Worm (Caenorhabditis elegans) whole organism, young adult: ENCODE data around the gene Y11D7A.8.
"Not testable (repeated sequence)": the region's sequence is repeated elsewhere in the genome, so short reads cannot be mapped to it uniquely, and the experiment has no call there.

Experiments
- C06A6.2 ChIP-seq: fragments of 200-800 bp; sonication (Bioruptor generic); conservative IDR thresholded peaks from 2 replicates; pipeline ENCODE4 v1.3.6; 2022; ENCODE audit warnings: missing genetic modification characterization, missing compliant biosample characterization
- F10E7.11 ChIP-seq: sonication (generic microtip); optimal IDR thresholded peaks from 2 replicates; lab custom pipeline; 2017; ENCODE audit warnings: mild to moderate bottlenecking, missing genetic modification characterization, moderate library complexity, missing compliant biosample characterization
- F37B4.10 ChIP-seq: fragments of 200-800 bp; sonication (Bioruptor generic); IDR thresholded peaks from 2 replicates; pipeline ENCODE4 v1.3.6; 2022; ENCODE audit warnings: missing genetic modification characterization, missing compliant biosample characterization
- F49E8.2 ChIP-seq: sonication (generic microtip); optimal IDR thresholded peaks from 3 replicates; lab custom pipeline; 2017; ENCODE audit warnings: missing genetic modification characterization, mild to moderate bottlenecking, missing compliant biosample characterization, antibody characterized with exemption, moderate library complexity; ENCODE audit not compliant: insufficient read depth
- F57C9.4 ChIP-seq: sonication (generic microtip); optimal IDR thresholded peaks from 2 replicates; lab custom pipeline; 2017; ENCODE audit warnings: mild to moderate bottlenecking, missing genetic modification characterization, missing compliant biosample characterization
- Y53F4B.3 ChIP-seq: fragments of 200-800 bp; sonication (Bioruptor generic); IDR thresholded peaks from 2 replicates; pipeline ENCODE4 v1.3.6; 2022; ENCODE audit warnings: missing genetic modification reagents, missing genetic modification characterization, missing compliant biosample characterization
- Y53G8AR.9 ChIP-seq: fragments of 200-800 bp; sonication (Bioruptor generic); conservative IDR thresholded peaks from 2 replicates; pipeline ENCODE4 v1.3.6; 2022; ENCODE audit warnings: missing genetic modification reagents, missing genetic modification characterization, missing compliant biosample characterization
- ama-1 ChIP-seq, 3 experiments: fragments of 150-350 bp in 1 of 3; sonication (generic microtip) in 2 of 3; optimal IDR thresholded peaks; 2 replicates each; lab custom pipeline; 2014 to 2018; ENCODE audit warnings: missing biosample characterization in 2 of 3, missing genetic modification characterization in 2 of 3, missing genetic modification reagents in 2 of 3
- aptf-3 ChIP-seq: fragments of 200-800 bp; sonication (Bioruptor generic); IDR thresholded peaks from 2 replicates; pipeline ENCODE4 v1.3.6; 2022; ENCODE audit warnings: missing genetic modification characterization, missing compliant biosample characterization
- athp-1 ChIP-seq: sonication (generic microtip); optimal IDR thresholded peaks from 2 replicates; lab custom pipeline; 2017; ENCODE audit warnings: mild to moderate bottlenecking, missing genetic modification characterization, missing compliant biosample characterization
- attf-3 ChIP-seq: fragments of 200-800 bp; sonication (Bioruptor generic); conservative IDR thresholded peaks from 2 replicates; pipeline ENCODE4 v1.3.6; 2022; ENCODE audit warnings: missing genetic modification reagents, missing genetic modification characterization, missing compliant biosample characterization
- bed-2 ChIP-seq: fragments of 200-800 bp; sonication (Bioruptor generic); IDR thresholded peaks from 2 replicates; pipeline ENCODE4 v1.3.6; 2022; ENCODE audit warnings: missing genetic modification reagents, missing genetic modification characterization, missing compliant biosample characterization
- ccch-3 ChIP-seq: fragments of 200-800 bp; sonication (Bioruptor generic); optimal IDR thresholded peaks from 2 replicates; lab custom pipeline; 2018; ENCODE audit warnings: mild to moderate bottlenecking, missing genetic modification characterization, missing compliant biosample characterization
- ceh-100 ChIP-seq: fragments of 200-800 bp; sonication (Bioruptor generic); IDR thresholded peaks from 2 replicates; pipeline ENCODE4 v1.3.6; 2022; ENCODE audit warnings: missing genetic modification reagents, missing genetic modification characterization, missing compliant biosample characterization
- ceh-27 ChIP-seq: fragments of 200-800 bp; sonication (Bioruptor generic); optimal IDR thresholded peaks from 2 replicates; lab custom pipeline; 2018; ENCODE audit warnings: mild to moderate bottlenecking, missing genetic modification characterization, moderate library complexity, missing compliant biosample characterization
- ceh-79 ChIP-seq: sonication (generic microtip); optimal IDR thresholded peaks from 2 replicates; lab custom pipeline; 2017; ENCODE audit warnings: mild to moderate bottlenecking, missing genetic modification characterization, missing compliant biosample characterization
- ceh-91 ChIP-seq: fragments of 200-800 bp; sonication (Bioruptor generic); IDR thresholded peaks from 2 replicates; pipeline ENCODE4 v1.3.6; 2022; ENCODE audit warnings: missing genetic modification reagents, missing genetic modification characterization, missing compliant biosample characterization
- chd-7 ChIP-seq: sonication (generic microtip); optimal IDR thresholded peaks from 2 replicates; lab custom pipeline; 2016; ENCODE audit warnings: mild to moderate bottlenecking, missing genetic modification characterization, moderate library complexity, missing compliant biosample characterization
- efl-1 ChIP-seq: fragments of 150-350 bp; optimal IDR thresholded peaks from 2 replicates; lab custom pipeline; 2014; ENCODE audit warnings: missing biosample characterization, missing genetic modification reagents, missing genetic modification characterization
- ekl-4 ChIP-seq: fragments of 200-800 bp; sonication (Bioruptor generic); IDR thresholded peaks from 2 replicates; pipeline ENCODE4 v1.3.6; 2022; ENCODE audit warnings: missing genetic modification reagents, missing genetic modification characterization, missing compliant biosample characterization
- ets-4 ChIP-seq: fragments of 200-800 bp; sonication (Bioruptor generic); optimal IDR thresholded peaks from 2 replicates; lab custom pipeline; 2018; ENCODE audit warnings: mild to moderate bottlenecking, missing genetic modification characterization, missing compliant biosample characterization
- gei-17 ChIP-seq: fragments of 200-800 bp; sonication (Bioruptor generic); optimal IDR thresholded peaks from 2 replicates; lab custom pipeline; 2018; ENCODE audit warnings: mild to moderate bottlenecking, missing genetic modification characterization, missing compliant biosample characterization
- hmg-1.2 ChIP-seq: fragments of 200-800 bp; sonication (Bioruptor generic); IDR thresholded peaks from 2 replicates; pipeline ENCODE4 v1.3.6; 2022; ENCODE audit warnings: missing genetic modification reagents, missing genetic modification characterization, missing compliant biosample characterization
- hmg-20 ChIP-seq: fragments of 200-800 bp; sonication (Bioruptor generic); IDR thresholded peaks from 2 replicates; pipeline ENCODE4 v1.3.6; 2022; ENCODE audit warnings: missing genetic modification reagents, missing genetic modification characterization, missing compliant biosample characterization
- hrde-1 ChIP-seq: sonication (generic microtip); optimal IDR thresholded peaks from 2 replicates; lab custom pipeline; 2016; ENCODE audit warnings: missing genetic modification characterization, mild to moderate bottlenecking, missing compliant biosample characterization, moderate library complexity, missing genotype, missing genetic modification reagents, borderline replicate concordance
- let-607 ChIP-seq, 2 experiments: fragments of 200-800 bp in 1 of 2; sonication (Bioruptor generic) in 1 of 2; sonication (generic microtip) in 1 of 2; optimal IDR thresholded peaks; 2 replicates each; lab custom pipeline; 2016 to 2018; ENCODE audit warnings: mild to moderate bottlenecking in 2 of 2, missing compliant biosample characterization in 2 of 2, missing genetic modification characterization in 2 of 2, moderate library complexity in 2 of 2, missing genotype in 1 of 2
- lin-40 ChIP-seq: sonication (generic microtip); optimal IDR thresholded peaks from 2 replicates; lab custom pipeline; 2016; ENCODE audit warnings: missing genetic modification characterization, mild to moderate bottlenecking, missing compliant biosample characterization, missing genotype, missing genetic modification reagents
- lsy-27 ChIP-seq: sonication (generic microtip); optimal IDR thresholded peaks from 2 replicates; lab custom pipeline; 2017; ENCODE audit warnings: missing genetic modification characterization, mild to moderate bottlenecking, missing compliant biosample characterization, antibody characterized with exemption, missing genotype, borderline replicate concordance; ENCODE audit not compliant: insufficient read depth
- madf-6 ChIP-seq: fragments of 200-800 bp; sonication (Bioruptor generic); IDR thresholded peaks from 2 replicates; pipeline ENCODE4 v1.3.6; 2022; ENCODE audit warnings: missing genetic modification reagents, missing genetic modification characterization, missing compliant biosample characterization
- madf-8 ChIP-seq: fragments of 200-800 bp; sonication (Bioruptor generic); conservative IDR thresholded peaks from 2 replicates; pipeline ENCODE4 v1.3.6; 2022; ENCODE audit warnings: missing genetic modification reagents, missing genetic modification characterization, missing compliant biosample characterization
- mcd-1 ChIP-seq: fragments of 200-800 bp; sonication (Bioruptor generic); IDR thresholded peaks from 2 replicates; pipeline ENCODE4 v1.3.6; 2022; ENCODE audit warnings: missing genetic modification reagents, missing genetic modification characterization, missing compliant biosample characterization
- nfyb-1 ChIP-seq: fragments of 200-800 bp; sonication (Bioruptor generic); IDR thresholded peaks from 2 replicates; pipeline ENCODE4 v1.3.6; 2022; ENCODE audit warnings: missing genetic modification reagents, missing genetic modification characterization, missing compliant biosample characterization
- nhr-80 ChIP-seq: sonication (generic microtip); optimal IDR thresholded peaks from 2 replicates; lab custom pipeline; 2016; ENCODE audit warnings: missing genetic modification characterization, missing compliant biosample characterization
- pbrm-1 ChIP-seq: fragments of 200-800 bp; sonication (Bioruptor generic); IDR thresholded peaks from 2 replicates; pipeline ENCODE4 v1.3.6; 2022; ENCODE audit warnings: missing genetic modification reagents, missing genetic modification characterization, missing compliant biosample characterization
- snpc-3.4 ChIP-seq: sonication (generic microtip); optimal IDR thresholded peaks from 2 replicates; lab custom pipeline; 2017; ENCODE audit warnings: missing genetic modification characterization, mild to moderate bottlenecking, missing compliant biosample characterization, antibody characterized with exemption, moderate library complexity, missing genotype, missing genetic modification reagents
- snpc-4 ChIP-seq, 5 experiments: fragments of 150-350 bp in 1 of 5; sonication (generic microtip) in 4 of 5; optimal IDR thresholded peaks; 2 replicates each; lab custom pipeline; 2014 to 2018; ENCODE audit warnings: missing genetic modification characterization in 5 of 5, missing biosample characterization in 3 of 5, antibody characterized with exemption in 2 of 5, mild to moderate bottlenecking in 2 of 5, missing compliant biosample characterization in 2 of 5, missing genotype in 2 of 5, moderate library complexity in 2 of 5, missing genetic modification reagents in 1 of 5
- somi-1 ChIP-seq: fragments of 200-800 bp; sonication (Bioruptor generic); optimal IDR thresholded peaks from 2 replicates; lab custom pipeline; 2018; ENCODE audit warnings: mild to moderate bottlenecking, missing genetic modification characterization, missing compliant biosample characterization
- sptf-2 ChIP-seq: fragments of 200-800 bp; sonication (Bioruptor generic); optimal IDR thresholded peaks from 2 replicates; lab custom pipeline; 2018; ENCODE audit warnings: mild to moderate bottlenecking, missing genetic modification characterization, missing compliant biosample characterization
- tbx-9 ChIP-seq: sonication (generic microtip); optimal IDR thresholded peaks from 2 replicates; lab custom pipeline; 2016; ENCODE audit warnings: borderline replicate concordance, missing genetic modification characterization, inconsistent platforms, missing compliant biosample characterization

Gene Y11D7A.8

DNA sequence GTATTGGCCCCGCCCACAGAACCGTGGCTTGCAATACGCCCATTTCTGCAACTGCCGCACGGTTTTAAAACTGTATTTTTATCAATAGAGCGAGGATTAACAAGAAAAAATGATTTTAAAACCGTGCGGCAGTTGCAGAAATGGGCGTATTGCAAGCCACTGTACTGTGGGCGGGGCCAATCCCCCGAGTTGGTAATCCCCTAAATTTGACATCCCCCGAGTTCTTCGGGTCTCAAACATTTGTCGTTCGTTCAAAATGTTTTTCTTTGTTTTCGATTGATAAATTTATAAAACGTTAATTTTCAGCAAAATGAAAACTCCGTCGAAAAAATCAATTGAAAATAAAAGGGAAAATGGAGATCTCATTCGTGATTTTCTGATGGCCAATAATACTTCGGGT is 2.0 kb upstream of the Y11D7A.8 start, which contains the start of gene Y11D7A.7:
Y11D7A.7 (plus strand) TSS at position 301 of the 400 bp plus-strand sequence.
- not testable (repeated sequence) for TF ChIP-seq nfyb-1 (GFP tag; lab: Robert Waterston, UW); ekl-4; F57C9.4 (tag; lab: Kevin White, UChicago)

DNA sequence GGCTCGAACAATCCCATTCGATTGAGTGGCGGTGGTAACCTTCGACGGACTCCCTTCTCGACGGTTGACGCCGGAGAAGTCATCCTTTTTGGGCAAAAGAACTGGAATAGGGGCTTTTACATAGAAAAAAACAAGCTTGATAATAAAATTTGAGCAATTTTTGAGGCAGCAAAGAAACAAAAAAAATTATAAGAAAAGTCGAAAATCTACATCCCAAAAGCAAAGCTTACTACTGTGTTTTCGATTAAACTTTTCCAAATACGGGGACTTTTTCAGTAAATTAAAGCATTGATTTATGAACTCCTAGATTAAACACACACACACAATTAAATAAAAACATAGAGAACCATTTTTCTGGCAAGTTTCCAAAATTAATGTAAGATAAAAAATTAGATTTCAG is 4.8 kb downstream of the Y11D7A.8 start, which contains the start of gene Y11D7A.9:
Y11D7A.9 (minus strand) TSS at position 101 of the 400 bp plus-strand sequence.
- no peak for TF ChIP-seq hmg-20 (GFP tag; lab: Robert Waterston, UW)
- TF ChIP-seq madf-8 = no peak
- no peak for TF ChIP-seq mcd-1 (GFP tag; lab: Robert Waterston, UW)
- no peak for TF ChIP-seq snpc-4 (GFP tag; optimal IDR thresholded peaks at IDR 0.05; lab: Kevin White, UChicago)
- TF ChIP-seq snpc-4 (tag; optimal IDR thresholded peaks at IDR 0.05; lab: Kevin White, UChicago) = no peak
- no peak for TF ChIP-seq nhr-80 (tag; lab: Kevin White, UChicago)
- no peak for TF ChIP-seq tbx-9 (tag; lab: Kevin White, UChicago)

DNA sequence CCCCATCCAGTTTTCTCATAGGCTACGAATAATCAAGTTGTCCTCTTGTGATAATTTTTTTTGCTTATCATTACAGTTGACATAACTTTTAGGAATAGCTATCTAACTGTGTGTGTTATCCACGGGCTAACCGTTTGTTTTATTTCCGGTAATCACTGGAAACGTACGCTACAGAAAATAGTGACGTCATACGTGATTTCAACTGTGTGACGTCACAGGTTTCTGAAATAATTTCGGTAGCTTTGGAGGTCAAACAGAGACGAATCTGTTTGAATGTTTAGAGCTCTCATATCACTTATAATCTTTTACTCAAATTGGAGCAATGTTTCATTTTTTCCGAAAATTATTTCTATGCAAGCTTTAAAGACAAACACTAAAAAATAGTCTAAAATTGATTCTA is 5.7 kb downstream of the Y11D7A.8 start:
- TF ChIP-seq gei-17 = no peak
- TF ChIP-seq ccch-3 (GFP tag; lab: Kevin White, UChicago) = no peak
- TF ChIP-seq, all 124 proteins: peak for 0

DNA sequence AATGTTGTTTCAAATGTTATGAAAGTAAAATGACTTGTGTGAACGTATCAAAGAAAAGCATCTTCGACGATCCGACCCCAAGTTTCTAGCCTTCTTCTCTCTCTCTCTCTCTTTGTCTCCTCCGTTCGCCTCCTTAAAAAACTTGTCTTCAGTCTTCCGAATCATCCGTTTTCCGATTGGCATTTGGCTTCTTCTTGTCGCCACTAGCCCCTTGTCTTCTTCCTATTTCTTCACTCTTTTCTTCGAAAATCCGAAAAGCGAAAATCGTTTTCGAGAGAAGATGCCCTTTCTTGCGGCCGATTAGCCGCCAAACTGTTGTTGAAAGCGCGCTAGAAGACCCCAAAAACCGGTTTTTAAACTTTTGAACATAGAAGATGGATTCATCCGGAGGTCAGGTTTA is 7.4 kb downstream of the Y11D7A.8 start:
- TF ChIP-seq lsy-27 (tag; lab: Kevin White, UChicago) (no peak), lin-40 (tag; lab: Kevin White, UChicago) (no peak), snpc-3.4 (tag; lab: Kevin White, UChicago) (no peak), pbrm-1 (no peak), ets-4 (GFP tag; lab: Kevin White, UChicago) (no peak), somi-1 (GFP tag; lab: Kevin White, UChicago) (no peak), ceh-27 (no peak), ama-1 (optimal IDR thresholded peaks at IDR 0.05; lab: Kevin White, UChicago) (peak; percentile 69), ama-1 (GFP tag; optimal IDR thresholded peaks at IDR 0.05; lab: Kevin White, UChicago) (no peak), snpc-4 (GFP tag; optimal IDR thresholded peaks at IDR 0.05; lab: Kevin White, UChicago) (no peak), snpc-4 (tag; optimal IDR thresholded peaks at IDR 0.05; lab: Kevin White, UChicago) (peak in 1 of 4 experiments; percentile 11), C06A6.2 (GFP tag; lab: Robert Waterston, UW) (no peak), attf-3 (GFP tag; lab: Robert Waterston, UW) (0 out of 2 replicates have a peak, but pooled peaks have one; percentile 21), ceh-79 (no peak), ekl-4 (peak; percentile 24; the same call in 1 of the 2 replicates), hrde-1 (tag; lab: Kevin White, UChicago) (no peak), athp-1 (tag; lab: Kevin White, UChicago) (no peak), ceh-100 (GFP tag; lab: Robert Waterston, UW) (no peak), hmg-1.2 (GFP tag; lab: Robert Waterston, UW) (no peak), efl-1 (no peak), Y53F4B.3 (GFP tag; lab: Robert Waterston, UW) (no peak), F37B4.10 (GFP tag; lab: Robert Waterston, UW) (no peak), madf-6 (GFP tag; lab: Robert Waterston, UW) (0 out of 2 replicates have a peak, but pooled peaks have one; percentile 21), chd-7 (tag; lab: Kevin White, UChicago) (no peak), F10E7.11 (tag; lab: Kevin White, UChicago) (no peak), nfyb-1 (GFP tag; lab: Robert Waterston, UW) (no peak), let-607 (tag; optimal IDR thresholded peaks at IDR 0.05; lab: Kevin White, UChicago) (no peak), bed-2 (GFP tag; lab: Robert Waterston, UW) (no peak), ceh-91 (GFP tag; lab: Robert Waterston, UW) (no peak), Y53G8AR.9 (GFP tag; lab: Robert Waterston, UW) (no peak), aptf-3 (GFP tag; lab: Robert Waterston, UW) (no peak), F49E8.2 (no peak), sptf-2 (GFP tag; lab: Kevin White, UChicago) (no peak)
